Fruit fly (Drosophila melanogaster): ENCODE measurements around the gene form3.

dm6 chr3L:7154249-7154648 lies 59.6 kb downstream of the form3 start:
- TF ChIP-seq pan (optimal IDR thresholded peaks at IDR 0.05) = no peak
- TF ChIP-seq psq (optimal IDR thresholded peaks at IDR 0.05) = no peak
- TF ChIP-seq usp (GFP tag; optimal IDR thresholded peaks at IDR 0.05) = no peak
- TF ChIP-seq CG8478 (optimal IDR thresholded peaks at IDR 0.05) = no peak
- TF ChIP-seq EcR (GFP tag; optimal IDR thresholded peaks at IDR 0.05) = no peak

Data from whole organism.